Fruit fly (Drosophila melanogaster) whole organism, wandering third instar larva: ENCODE data around the gene rols.

Experiments
- CrebA ChIP-seq: fragments of 200-800 bp; sonication (Bioruptor generic); optimal IDR thresholded peaks from 2 replicates; lab custom pipeline; 2016; ENCODE audit warnings: missing biosample characterization, mild to moderate bottlenecking, missing genetic modification characterization, borderline replicate concordance
- Dif ChIP-seq: fragments of 200-275, 200-300 bp; sonication (Bioruptor generic); optimal IDR thresholded peaks from 2 replicates; lab custom pipeline; 2018; ENCODE audit warnings: missing biosample characterization, missing genetic modification characterization; ENCODE audit not compliant: partially characterized antibody
- HLH106 ChIP-seq: fragments of 200-800 bp; optimal IDR thresholded peaks from 3 replicates; lab custom pipeline; 2019; ENCODE audit warnings: missing biosample characterization, mild to moderate bottlenecking, missing genetic modification characterization, moderate library complexity
- Hr78 ChIP-seq: fragments of >200 bp; optimal IDR thresholded peaks from 2 replicates; lab custom pipeline; 2017; ENCODE audit warnings: missing biosample characterization, missing genetic modification characterization
- Hr83 ChIP-seq: fragments of 200-300 bp; sonication (Bioruptor generic); optimal IDR thresholded peaks from 2 replicates; lab custom pipeline; 2016; ENCODE audit warnings: missing biosample characterization, mild to moderate bottlenecking, missing genetic modification characterization, moderate library complexity; ENCODE audit not compliant: poor library complexity, severe bottlenecking
- Myc ChIP-seq: fragments of >200 bp; optimal IDR thresholded peaks from 2 replicates; lab custom pipeline; 2017
- Sp1 ChIP-seq: fragments of 200-800 bp; sonication (Bioruptor generic); optimal IDR thresholded peaks from 3 replicates; lab custom pipeline; 2019; ENCODE audit warnings: missing biosample characterization, mild to moderate bottlenecking, missing genetic modification characterization, moderate library complexity
- br ChIP-seq: fragments of 200-800 bp; sonication (Bioruptor generic); optimal IDR thresholded peaks from 2 replicates; lab custom pipeline; 2016; ENCODE audit warnings: missing biosample characterization, missing genetic modification characterization
- dmrt93B ChIP-seq: fragments of 200-800 bp; sonication (Bioruptor generic); optimal IDR thresholded peaks from 2 replicates; lab custom pipeline; 2018; ENCODE audit warnings: missing biosample characterization, mild to moderate bottlenecking, missing genetic modification characterization
- h ChIP-seq: fragments of 200-800 bp; sonication (Bioruptor generic); optimal IDR thresholded peaks from 3 replicates; lab custom pipeline; 2016; ENCODE audit warnings: missing biosample characterization, mild to moderate bottlenecking, missing genetic modification characterization
- jim ChIP-seq: fragments of 175-275, 200-325 bp; sonication (Bioruptor generic); optimal IDR thresholded peaks from 2 replicates; lab custom pipeline; 2016; ENCODE audit warnings: missing biosample characterization, mild to moderate bottlenecking, missing genetic modification characterization
- lola ChIP-seq: fragments of >200 bp; optimal IDR thresholded peaks from 2 replicates; lab custom pipeline; 2017; ENCODE audit warnings: missing biosample characterization, missing genetic modification characterization
- pan ChIP-seq: fragments of >200 bp; optimal IDR thresholded peaks from 2 replicates; lab custom pipeline; 2017
- rgr ChIP-seq: fragments of 200-800 bp; sonication (Bioruptor generic); optimal IDR thresholded peaks from 3 replicates; lab custom pipeline; 2016; ENCODE audit warnings: missing biosample characterization, mild to moderate bottlenecking, missing genetic modification characterization

DNA sequence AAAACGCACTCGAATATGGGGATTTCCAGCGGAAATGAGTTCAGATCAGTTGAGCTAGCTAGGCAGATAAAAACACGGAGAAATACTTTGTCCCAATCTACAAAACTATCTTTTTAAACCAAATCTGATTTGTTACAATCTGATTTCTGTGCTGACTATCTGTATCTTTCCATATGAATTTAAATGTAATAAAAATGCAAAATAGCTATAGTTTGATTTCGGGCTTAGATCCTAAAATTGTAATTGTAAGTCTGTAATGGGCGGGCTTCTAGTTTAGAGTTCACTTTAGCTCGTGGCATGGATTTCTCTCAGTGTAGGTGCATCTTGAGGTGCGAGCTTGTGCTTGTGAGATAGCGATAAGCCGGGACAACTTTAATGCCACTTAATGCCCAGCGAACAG, 2.4 kb downstream of the rols start:
- TF ChIP-seq Myc (lab: Kevin White, UChicago) (no peak), Hr83 (no peak), rgr (GFP tag; lab: Kevin White, UChicago) (no peak), jim (GFP tag; lab: Kevin White, UChicago) (no peak), lola (GFP tag; lab: Kevin White, UChicago) (no peak), h (GFP tag; lab: Kevin White, UChicago) (no peak), Sp1 (GFP tag; lab: Kevin White, UChicago) (no peak), Hr78 (no peak), dmrt93B (no peak), br (no peak), HLH106 (tag; lab: Kevin White, UChicago) (no peak), pan (lab: Kevin White, UChicago) (no peak), Dif (GFP tag; lab: Kevin White, UChicago) (no peak), CrebA (GFP tag; lab: Kevin White, UChicago) (no peak)
